Fruit fly (Drosophila melanogaster): ENCODE measurements around the gene yip2.

The yip2 gene

DNA sequence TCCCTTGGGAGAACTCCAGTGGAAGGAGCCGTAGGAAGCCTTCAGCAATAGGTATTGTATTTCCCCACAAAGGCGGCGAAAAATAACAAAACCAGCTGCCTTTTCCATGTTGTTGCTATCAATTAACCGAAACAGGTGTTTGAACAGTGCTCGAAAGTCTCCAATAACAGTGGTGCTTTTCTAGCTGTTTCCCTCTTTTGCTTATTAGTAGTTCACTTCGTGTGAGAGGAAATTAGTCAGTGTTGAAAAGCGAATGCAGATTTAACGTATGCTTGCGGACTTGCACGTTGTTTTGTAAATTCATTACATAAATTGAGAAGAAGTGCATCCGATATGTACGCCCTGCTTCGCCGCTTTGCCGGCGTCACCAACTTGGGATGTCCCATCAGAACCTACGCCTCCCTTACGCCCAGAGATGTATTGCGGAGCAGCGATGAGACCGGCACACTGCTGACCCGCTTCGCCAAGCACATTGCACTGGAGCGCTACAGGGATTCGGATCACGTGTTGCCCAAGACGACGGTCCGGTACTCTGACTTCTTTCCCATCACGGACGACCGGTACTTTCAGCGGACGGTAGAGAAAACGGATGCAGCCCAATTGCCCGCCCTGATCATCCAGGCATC lies 23.7 kb downstream of the yip2 start, which contains the start of the genes Datp and CG4619 (continued):
- peak; percentile 19 for TF ChIP-seq CG12391 (tag; optimal IDR thresholded peaks at IDR 0.05)
- peak; percentile 29 for TF ChIP-seq pum (GFP tag; optimal IDR thresholded peaks at IDR 0.05)
- TF ChIP-seq inv (GFP tag; IDR thresholded peaks at IDR 0.05; ENCODE audit: partially characterized antibody) = no peak
- TF ChIP-seq CG7357 (GFP tag; IDR thresholded peaks at IDR 0.05) = no peak
- peak; percentile 9 for TF ChIP-seq pfk (GFP tag; optimal IDR thresholded peaks at IDR 0.05)
- peak; percentile 24; the same call in 1 of the 3 replicates for TF ChIP-seq croc (GFP tag; conservative IDR thresholded peaks at IDR 0.05)
- TF ChIP-seq H15 (GFP tag; IDR thresholded peaks at IDR 0.05) = peak; percentile 65; the same call in 2 of the 3 replicates
- TF ChIP-seq CG2120 (GFP tag; optimal IDR thresholded peaks at IDR 0.05) = peak; percentile 75
- no peak for TF ChIP-seq slou (GFP tag; optimal IDR thresholded peaks at IDR 0.05)
- TF ChIP-seq Sin3A (optimal IDR thresholded peaks at IDR 0.05) = peak; percentile 31
- TF ChIP-seq repo (GFP tag; optimal IDR thresholded peaks at IDR 0.05) = peak; percentile 16
- TF ChIP-seq MBD-R2 (GFP tag; IDR thresholded peaks at IDR 0.05) = peak; percentile 93
- TF ChIP-seq CG6813 (GFP tag; optimal IDR thresholded peaks at IDR 0.05) = peak; percentile 16
- peak; percentile 80 for TF ChIP-seq Myb (GFP tag; optimal IDR thresholded peaks at IDR 0.05)
- TF ChIP-seq Dbx (GFP tag; IDR thresholded peaks at IDR 0.05) = peak; percentile 62; the same call in 2 of the 3 replicates
- TF ChIP-seq CG10431 (GFP tag; optimal IDR thresholded peaks at IDR 0.05) = peak; percentile 68
- peak; percentile 49 for TF ChIP-seq scrt (GFP tag; optimal IDR thresholded peaks at IDR 0.05)
- peak; percentile 64 for TF ChIP-seq CG33213 (GFP tag; optimal IDR thresholded peaks at IDR 0.05)
- TF ChIP-seq CG7786 (GFP tag; optimal IDR thresholded peaks at IDR 0.05) = peak; percentile 60
- peak; percentile 55 for TF ChIP-seq CG4617 (GFP tag; optimal IDR thresholded peaks at IDR 0.05; ENCODE audit: borderline replicate concordance)
- TF ChIP-seq zen (tag; optimal IDR thresholded peaks at IDR 0.05) = peak; percentile 67
- peak in 1 of 2 experiments; percentile 16 for TF ChIP-seq chif (GFP tag; optimal IDR thresholded peaks at IDR 0.05)
- TF ChIP-seq CG9215 (GFP tag; IDR thresholded peaks at IDR 0.05) = peak; percentile 38
- no peak for TF ChIP-seq psq (GFP tag; optimal IDR thresholded peaks at IDR 0.05)
- TF ChIP-seq wdn (GFP tag; IDR thresholded peaks at IDR 0.05) = 0 out of 2 replicates have a peak, but pooled peaks have one; percentile 20
- peak; percentile 50 for TF ChIP-seq CG10209 (GFP tag; optimal IDR thresholded peaks at IDR 0.05)
- no peak for TF ChIP-seq CG10959 (GFP tag; IDR thresholded peaks at IDR 0.05)
- no peak for TF ChIP-seq ssp (GFP tag; IDR thresholded peaks at IDR 0.05)
- TF ChIP-seq emc (GFP tag; optimal IDR thresholded peaks at IDR 0.05) = peak; percentile 38
- no peak for TF ChIP-seq CG1792 (GFP tag; optimal IDR thresholded peaks at IDR 0.05)
- no peak for TF ChIP-seq B-H1 (GFP tag; IDR thresholded peaks at IDR 0.05)
- TF ChIP-seq CG11696 (GFP tag; IDR thresholded peaks at IDR 0.05) = no peak
- TF ChIP-seq bab2 (GFP tag; optimal IDR thresholded peaks at IDR 0.05) = peak; percentile 5
- peak; percentile 46 for TF ChIP-seq Max (GFP tag; optimal IDR thresholded peaks at IDR 0.05)
- peak; percentile 72 for TF ChIP-seq CG18599 (GFP tag; optimal IDR thresholded peaks at IDR 0.05)
- no peak for TF ChIP-seq Hey (tag; optimal IDR thresholded peaks at IDR 0.05)
- TF ChIP-seq lov (optimal IDR thresholded peaks at IDR 0.05) = no peak
- TF ChIP-seq lov (GFP tag; IDR thresholded peaks at IDR 0.05) = peak; percentile 72; the same call in 1 of the 3 replicates
- no peak for TF ChIP-seq TFAM (GFP tag; optimal IDR thresholded peaks at IDR 0.05)
- peak; percentile 61 for TF ChIP-seq NfI (GFP tag; optimal IDR thresholded peaks at IDR 0.05)
- TF ChIP-seq CG2889 (GFP tag; IDR thresholded peaks at IDR 0.05) = 0 out of 3 replicates have a peak, but pooled peaks have one; percentile 6
- peak; percentile 68 for TF ChIP-seq MESR4 (GFP tag; optimal IDR thresholded peaks at IDR 0.05)
- peak; percentile 23 for TF ChIP-seq CoRest (tag; optimal IDR thresholded peaks at IDR 0.05)
- TF ChIP-seq otp (GFP tag; IDR thresholded peaks at IDR 0.05) = no peak
- peak; percentile 12 for TF ChIP-seq CG10654 (GFP tag; optimal IDR thresholded peaks at IDR 0.05)
- TF ChIP-seq CG14014 (GFP tag; IDR thresholded peaks at IDR 0.05) = 0 out of 2 replicates have a peak, but pooled peaks have one; percentile 13
- peak; percentile 50 for TF ChIP-seq Neu2 (GFP tag; optimal IDR thresholded peaks at IDR 0.05; ENCODE audit: borderline replicate concordance)
- peak; percentile 76 for TF ChIP-seq shn (GFP tag; optimal IDR thresholded peaks at IDR 0.05)
- TF ChIP-seq zfh1 (GFP tag; IDR thresholded peaks at IDR 0.05) = peak; percentile 52; the same call in 2 of the 3 replicates
- TF ChIP-seq Ptx1 (GFP tag; IDR thresholded peaks at IDR 0.05) = peak; percentile 47; the same call in 1 of the 2 replicates

Measured in whole organism, embryonic.